Fruit fly (Drosophila melanogaster) whole organism, wandering third instar larva: ENCODE measurements around the gene CG7255.

Experiments used
- CrebA ChIP-seq: fragments of 200-800 bp; sonication (Bioruptor generic); optimal IDR thresholded peaks from 2 replicates; lab custom pipeline; 2016; ENCODE audit warnings: missing biosample characterization, mild to moderate bottlenecking, missing genetic modification characterization, borderline replicate concordance
- Dfd ChIP-seq: fragments of >200 bp; optimal IDR thresholded peaks from 2 replicates; lab custom pipeline; 2017; ENCODE audit warnings: missing biosample characterization, missing genetic modification characterization
- Mio ChIP-seq: sonication (Bioruptor generic); optimal IDR thresholded peaks from 2 replicates; lab custom pipeline; 2016; ENCODE audit warnings: missing biosample characterization, missing genetic modification characterization
- Myc ChIP-seq: fragments of >200 bp; optimal IDR thresholded peaks from 2 replicates; lab custom pipeline; 2017
- Rel ChIP-seq, 2 experiments: fragments of 200-800 bp; sonication (Bioruptor generic) in 1 of 2; optimal IDR thresholded peaks; 2 replicates in 1 of 2; 3 replicates in 1 of 2; lab custom pipeline; 2016 to 2019; ENCODE audit warnings: mild to moderate bottlenecking in 2 of 2, missing biosample characterization in 2 of 2, missing genetic modification characterization in 2 of 2, moderate library complexity in 1 of 2
- br ChIP-seq: fragments of 200-800 bp; sonication (Bioruptor generic); optimal IDR thresholded peaks from 2 replicates; lab custom pipeline; 2016; ENCODE audit warnings: missing biosample characterization, missing genetic modification characterization
- brk ChIP-seq: fragments of 200-800 bp; sonication (Bioruptor generic); optimal IDR thresholded peaks from 2 replicates; lab custom pipeline; 2016; ENCODE audit warnings: missing biosample characterization, mild to moderate bottlenecking, missing genetic modification characterization
- fru ChIP-seq: fragments of 200-800 bp; sonication (Bioruptor generic); optimal IDR thresholded peaks from 3 replicates; lab custom pipeline; 2016; ENCODE audit warnings: missing biosample characterization, mild to moderate bottlenecking, missing genetic modification characterization
- h ChIP-seq: fragments of 200-800 bp; sonication (Bioruptor generic); optimal IDR thresholded peaks from 3 replicates; lab custom pipeline; 2016; ENCODE audit warnings: missing biosample characterization, mild to moderate bottlenecking, missing genetic modification characterization
- rgr ChIP-seq: fragments of 200-800 bp; sonication (Bioruptor generic); optimal IDR thresholded peaks from 3 replicates; lab custom pipeline; 2016; ENCODE audit warnings: missing biosample characterization, mild to moderate bottlenecking, missing genetic modification characterization
- sage ChIP-seq: fragments of 200-800 bp; sonication (Bioruptor generic); optimal IDR thresholded peaks from 2 replicates; lab custom pipeline; 2016; ENCODE audit warnings: missing biosample characterization, mild to moderate bottlenecking, missing genetic modification characterization
- usp ChIP-seq: fragments of >200 bp; optimal IDR thresholded peaks from 2 replicates; lab custom pipeline; 2017; ENCODE audit warnings: missing biosample characterization, missing genetic modification characterization

- TF ChIP-seq Rel (GFP tag; optimal IDR thresholded peaks at IDR 0.05; lab: Kevin White, UChicago) (no peak), Rel (tag; optimal IDR thresholded peaks at IDR 0.05; lab: Kevin White, UChicago) (no peak), Mio (GFP tag; lab: Kevin White, UChicago) (no peak), br (GFP tag; lab: Kevin White, UChicago) (no peak), CrebA (GFP tag; lab: Kevin White, UChicago) (no peak), brk (no peak), h (GFP tag; lab: Kevin White, UChicago) (no peak), usp (GFP tag; lab: Kevin White, UChicago) (no peak), fru (no peak), rgr (GFP tag; lab: Kevin White, UChicago) (no peak), Myc (lab: Kevin White, UChicago) (no peak), sage (GFP tag; lab: Kevin White, UChicago) (no peak), Dfd (GFP tag; lab: Kevin White, UChicago) (no peak)
Measured at dm6 chr3L:15354763-15355162, 50.7 kb downstream of the CG7255 start.
